Worm (Caenorhabditis elegans) whole organism, L4/young adult: ENCODE results near the gene natc-1.
A peak's percentile ranks its signal among the peaks of the same experiment; 100 is the strongest.

Source experiments
- W03F9.2 ChIP-seq: fragments of 150-350 bp; optimal IDR thresholded peaks from 2 replicates; lab custom pipeline; 2014; ENCODE audit warnings: missing biosample characterization, missing genetic modification characterization
- dao-5 ChIP-seq: sonication (generic microtip); optimal IDR thresholded peaks from 2 replicates; lab custom pipeline; 2016; ENCODE audit warnings: missing genotype, missing genetic modification characterization, moderate library complexity, missing compliant biosample characterization
- him-1 ChIP-seq: sonication (generic microtip); optimal IDR thresholded peaks from 2 replicates; lab custom pipeline; 2016; ENCODE audit warnings: missing genotype, missing genetic modification reagents, missing genetic modification characterization, missing compliant biosample characterization

The natc-1 gene

ce11 chrV:8494260-8494939, 32.2 kb downstream of the natc-1 start, which contains the start of gene pxn-1:
Gene pxn-1, plus strand, starts transcription at chrV:8494889.
- no peak for TF ChIP-seq him-1 (tag; lab: Kevin White, UChicago)
- no peak for TF ChIP-seq dao-5 (tag; lab: Kevin White, UChicago)
- no peak for TF ChIP-seq W03F9.2

ce11 chrV:8495106-8495505, 32.9 kb downstream of the natc-1 start:
- no peak for TF ChIP-seq W03F9.2
- no peak for TF ChIP-seq him-1 (tag; lab: Kevin White, UChicago)
- TF ChIP-seq dao-5 (tag; lab: Kevin White, UChicago), result no peak

DNA sequence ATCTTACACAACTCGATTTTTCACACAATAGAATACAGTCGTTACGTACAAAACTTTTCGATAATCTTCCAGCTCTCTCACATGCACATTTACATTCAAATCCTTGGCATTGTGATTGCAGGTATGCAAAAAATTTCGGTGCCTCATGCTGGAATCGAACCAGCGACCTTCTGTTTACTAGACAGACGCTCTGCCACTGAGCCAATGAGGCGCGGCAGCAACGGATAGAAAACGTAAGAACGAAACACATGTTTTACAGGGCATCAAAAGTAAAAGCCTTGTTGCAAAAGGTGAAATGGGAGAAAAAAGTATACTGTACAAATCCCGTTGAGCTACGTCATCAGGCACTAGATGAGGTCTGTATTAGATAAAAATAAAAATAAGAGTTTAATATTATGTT, 33.8 kb downstream of the natc-1 start:
- TF ChIP-seq him-1 (tag; lab: Kevin White, UChicago), result no peak
- no peak for TF ChIP-seq dao-5 (tag; lab: Kevin White, UChicago)
- TF ChIP-seq W03F9.2, result no peak

- TF ChIP-seq dao-5 (tag; lab: Kevin White, UChicago) (no peak), him-1 (tag; lab: Kevin White, UChicago) (no peak), W03F9.2 (no peak)
Observed at ce11 chrV:8499407-8499806, 37.2 kb downstream of the natc-1 start.

ce11 chrV:8500348-8500747, 38.2 kb downstream of the natc-1 start:
- TF ChIP-seq W03F9.2, result peak; percentile 84
- peak; percentile 96 for TF ChIP-seq dao-5 (tag; lab: Kevin White, UChicago)
- TF ChIP-seq him-1 (tag; lab: Kevin White, UChicago), result peak; percentile 97

DNA sequence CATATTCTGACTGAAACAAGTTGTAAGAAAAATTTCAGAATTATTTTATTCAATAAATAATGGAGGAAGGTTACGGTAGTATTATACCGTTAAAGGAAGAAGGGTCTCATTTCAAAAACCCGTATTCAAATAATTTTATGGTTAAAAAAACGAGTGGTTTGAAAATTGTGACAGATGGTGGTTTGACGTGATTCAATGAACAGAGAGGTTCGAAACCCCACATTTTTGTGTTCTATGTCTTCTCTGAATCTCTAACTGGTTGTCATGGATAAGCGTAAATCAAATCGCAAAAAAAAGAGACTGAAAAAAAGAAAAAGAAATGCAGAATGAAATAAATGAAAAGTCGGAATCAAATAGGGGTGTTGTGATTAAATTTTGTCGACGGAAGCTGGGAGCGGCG, 45.2 kb downstream of the natc-1 start, which contains the start of gene ZK994.6:
ZK994.6 (minus strand) TSS at position 101 of the 400 bp plus-strand sequence.
- TF ChIP-seq W03F9.2 (no peak), him-1 (tag; lab: Kevin White, UChicago) (no peak), dao-5 (tag; lab: Kevin White, UChicago) (no peak)

DNA sequence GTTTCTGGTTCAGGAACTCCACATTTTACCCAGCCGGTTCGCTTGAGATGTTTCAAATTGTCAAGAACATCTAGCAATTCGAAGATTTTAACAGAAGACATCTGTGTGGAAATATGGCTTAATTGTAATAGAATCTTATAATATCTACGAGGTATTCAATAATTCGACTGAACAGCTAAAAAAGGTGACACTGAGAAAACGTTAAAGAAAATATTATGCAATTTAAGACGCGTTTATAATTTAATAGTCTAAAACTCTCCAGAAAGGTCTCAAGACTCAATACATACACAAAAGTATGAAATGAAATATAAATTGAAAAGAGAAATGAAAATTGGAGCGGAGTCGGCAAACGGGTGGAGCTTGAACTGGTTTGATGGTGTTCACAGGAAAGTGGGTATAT, 51.2 kb downstream of the natc-1 start, which contains the start of gene F45F2.9:
F45F2.9 (minus strand) TSS at position 101 of the 400 bp plus-strand sequence.
- TF ChIP-seq W03F9.2 (no peak), dao-5 (tag; lab: Kevin White, UChicago) (no peak), him-1 (tag; lab: Kevin White, UChicago) (no peak)
